Worm (Caenorhabditis elegans) whole organism, L1 larva: ENCODE results near the gene F18A11.2.

Experiments used
- efl-1 ChIP-seq, 4 experiments: fragments of 150-350 bp; optimal IDR thresholded peaks in 3 of 4; peaks in 1 of 4; 1 replicate in 1 of 4; 2 replicates in 3 of 4; lab custom pipeline; 2014; ENCODE audit warnings: missing biosample characterization in 2 of 4, missing genetic modification characterization in 2 of 4, missing genetic modification reagents in 2 of 4
- egl-27 ChIP-seq, 2 experiments: fragments of 150-350 bp in 1 of 2; sonication (generic microtip); optimal IDR thresholded peaks; 3 replicates each; lab custom pipeline; 2017 to 2018; ENCODE audit warnings: missing biosample characterization in 2 of 2, missing genetic modification characterization in 2 of 2, missing genetic modification reagents in 2 of 2
- lin-15B ChIP-seq: fragments of 150-350 bp; sonication (generic microtip); optimal IDR thresholded peaks from 3 replicates; lab custom pipeline; 2014; ENCODE audit warnings: missing biosample characterization, missing genetic modification characterization
- nhr-28 ChIP-seq: fragments of 150-350 bp; optimal IDR thresholded peaks from 2 replicates; lab custom pipeline; 2014; ENCODE audit warnings: missing biosample characterization, missing genetic modification characterization
- nhr-76 ChIP-seq: sonication (generic microtip); optimal IDR thresholded peaks from 2 replicates; lab custom pipeline; 2017; ENCODE audit warnings: missing biosample characterization, missing genetic modification characterization
- nhr-77 ChIP-seq: fragments of 150-350 bp; optimal IDR thresholded peaks from 2 replicates; lab custom pipeline; 2014; ENCODE audit warnings: missing biosample characterization, missing genetic modification characterization
- sup-37 ChIP-seq: fragments of 200-800 bp; sonication (Bioruptor generic); optimal IDR thresholded peaks from 2 replicates; lab custom pipeline; 2018; ENCODE audit warnings: mild to moderate bottlenecking, missing genetic modification characterization, missing compliant biosample characterization
- unc-130 ChIP-seq: fragments of 150-350 bp; optimal IDR thresholded peaks from 2 replicates; lab custom pipeline; 2017; ENCODE audit warnings: missing biosample characterization, missing genetic modification characterization, inconsistent platforms

- TF ChIP-seq nhr-77 = no peak
- TF ChIP-seq nhr-28 = no peak
- TF ChIP-seq efl-1 (optimal IDR thresholded peaks at IDR 0.05; lab: Kevin White, UChicago) = no peak
- TF ChIP-seq efl-1 (GFP tag; optimal IDR thresholded peaks at IDR 0.05 in 1 of 2; lab: Kevin White, UChicago) = no peak
- no peak for TF ChIP-seq lin-15B
- TF ChIP-seq unc-130 (tag; lab: Kevin White, UChicago) = no peak
- no peak for TF ChIP-seq sup-37 (GFP tag; lab: Kevin White, UChicago)
- TF ChIP-seq nhr-76 (tag; lab: Kevin White, UChicago) = no peak
- no peak for TF ChIP-seq egl-27 (tag; optimal IDR thresholded peaks at IDR 0.05; lab: Kevin White, UChicago)
Observed at ce11 chrII:13050050-13050449, 18.6 kb downstream of the F18A11.2 start.
